Worm (Caenorhabditis elegans): ENCODE measurements around the gene F47C12.13.

DNA sequence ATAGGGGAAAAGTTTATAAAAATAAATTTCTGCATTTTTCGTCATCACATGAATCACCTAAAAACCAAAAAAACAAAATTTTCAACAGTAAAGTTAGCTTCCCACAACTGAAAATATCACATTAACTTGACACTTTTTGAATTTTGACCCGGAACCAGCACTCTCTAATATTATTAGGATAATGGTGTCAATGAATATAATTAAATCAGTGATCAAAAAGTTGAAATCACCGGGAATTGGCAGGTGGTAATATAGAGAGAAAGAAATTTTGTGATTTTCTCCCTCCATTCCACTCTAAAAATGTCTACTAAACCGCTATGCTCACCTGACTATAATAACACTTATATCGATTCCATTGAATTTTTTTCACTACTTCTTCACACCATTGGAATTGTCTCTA, 14.7 kb downstream of the F47C12.13 start, which contains the start of gene srh-222:
- TF ChIP-seq nhr-237 (tag; optimal IDR thresholded peaks at IDR 0.05) (no peak), ama-1 (optimal IDR thresholded peaks at IDR 0.05) (no peak), unc-62 (GFP tag; optimal IDR thresholded peaks at IDR 0.05) (no peak), zag-1 (tag; optimal IDR thresholded peaks at IDR 0.05) (no peak), ztf-4 (tag; optimal IDR thresholded peaks at IDR 0.05) (no peak), ztf-11 (tag; optimal IDR thresholded peaks at IDR 0.05) (no peak), snpc-4 (tag; optimal IDR thresholded peaks at IDR 0.05) (no peak)

Data from whole organism, L3 larva.